Fruit fly (Drosophila melanogaster) whole organism, embryonic: ENCODE results near the gene CG32816.
A peak's percentile ranks its signal among the peaks of the same experiment; 100 is the strongest.

Experiments used
- Atf6 ChIP-seq: fragments of 200-800 bp; sonication (Bioruptor generic); IDR thresholded peaks from 2 replicates; pipeline ENCODE4 v1.3.6; 2022; ENCODE audit warnings: missing biosample characterization, missing genetic modification characterization
- B-H1 ChIP-seq: fragments of 200-800 bp; sonication (Bioruptor generic); IDR thresholded peaks from 3 replicates; pipeline ENCODE4 v1.3.6; 2022; ENCODE audit warnings: missing biosample characterization, missing genetic modification characterization
- CG10565 ChIP-seq: fragments of 200-800 bp; sonication (Bioruptor generic); optimal IDR thresholded peaks from 3 replicates; lab custom pipeline; 2016; ENCODE audit warnings: missing biosample characterization, mild to moderate bottlenecking, missing genetic modification characterization
- CG10959 ChIP-seq: fragments of 200-800 bp; sonication (Bioruptor generic); IDR thresholded peaks from 2 replicates; pipeline ENCODE4 v1.3.6; 2022; ENCODE audit warnings: missing biosample characterization, missing genetic modification characterization
- CG11504 ChIP-seq: fragments of 200-800 bp; sonication (Bioruptor generic); optimal IDR thresholded peaks from 3 replicates; lab custom pipeline; 2019; ENCODE audit warnings: missing biosample characterization, mild to moderate bottlenecking, missing genetic modification characterization, moderate library complexity
- CG12659 ChIP-seq: fragments of 200-800 bp; sonication (Bioruptor generic); optimal IDR thresholded peaks from 3 replicates; lab custom pipeline; 2017; ENCODE audit warnings: mild to moderate bottlenecking, missing biosample characterization, missing genetic modification reagents, missing genetic modification characterization
- CG1602 ChIP-seq: fragments of 200-800 bp; sonication (Bioruptor generic); optimal IDR thresholded peaks from 3 replicates; lab custom pipeline; 2016; ENCODE audit warnings: missing biosample characterization, missing genetic modification characterization
- CG17568 ChIP-seq: fragments of 200-800 bp; sonication (Bioruptor generic); optimal IDR thresholded peaks from 2 replicates; lab custom pipeline; 2018; ENCODE audit warnings: missing biosample characterization, mild to moderate bottlenecking, missing genetic modification characterization, moderate library complexity
- CG17912 ChIP-seq: fragments of 200-800 bp; sonication (Bioruptor generic); optimal IDR thresholded peaks from 2 replicates; lab custom pipeline; 2018; ENCODE audit warnings: missing biosample characterization, mild to moderate bottlenecking, missing genetic modification characterization
- CG18599 ChIP-seq: fragments of 200-800 bp; sonication (Bioruptor generic); optimal IDR thresholded peaks from 3 replicates; lab custom pipeline; 2017; ENCODE audit warnings: missing biosample characterization, missing genetic modification characterization, mild to moderate bottlenecking, moderate library complexity, missing genetic modification reagents
- CG3281 ChIP-seq: fragments of 200-800 bp; sonication (Bioruptor generic); optimal IDR thresholded peaks from 3 replicates; lab custom pipeline; 2017; ENCODE audit warnings: missing biosample characterization, mild to moderate bottlenecking, missing genetic modification characterization
- CG3838 ChIP-seq: fragments of 200-800 bp; sonication (Bioruptor generic); optimal IDR thresholded peaks from 3 replicates; lab custom pipeline; 2016; ENCODE audit warnings: missing biosample characterization, missing genetic modification characterization
- CG42726 ChIP-seq: fragments of 200-800 bp; sonication (Bioruptor generic); IDR thresholded peaks from 2 replicates; pipeline ENCODE4 v1.3.6; 2022; ENCODE audit warnings: missing biosample characterization, missing genetic modification characterization; ENCODE audit not compliant: partially characterized antibody
- CG4404 ChIP-seq: fragments of 200-800 bp; sonication (Bioruptor generic); IDR thresholded peaks from 2 replicates; pipeline ENCODE4 v1.3.6; 2022; ENCODE audit warnings: missing biosample characterization, missing genetic modification characterization
- CG7357 ChIP-seq: fragments of 200-800 bp; sonication (Bioruptor generic); IDR thresholded peaks from 3 replicates; pipeline ENCODE4 v1.3.6; 2022; ENCODE audit warnings: missing biosample characterization, missing genetic modification characterization
- CG9215 ChIP-seq: fragments of 200-800 bp; sonication (Bioruptor generic); IDR thresholded peaks from 2 replicates; pipeline ENCODE4 v1.3.6; 2022; ENCODE audit warnings: missing biosample characterization, missing genetic modification characterization
- CG9932 ChIP-seq: fragments of 200-800 bp; sonication (Bioruptor generic); IDR thresholded peaks from 2 replicates; pipeline ENCODE4 v1.3.6; 2022; ENCODE audit warnings: missing biosample characterization, missing genetic modification characterization
- CTCF ChIP-seq: fragments of 200-800 bp; sonication (Bioruptor generic); optimal IDR thresholded peaks from 2 replicates; lab custom pipeline; 2017; ENCODE audit warnings: missing biosample characterization, mild to moderate bottlenecking, missing genetic modification characterization, moderate library complexity
- CoRest ChIP-seq: fragments of 200-800 bp; sonication (Bioruptor generic); optimal IDR thresholded peaks from 3 replicates; lab custom pipeline; 2018; ENCODE audit warnings: missing biosample characterization, mild to moderate bottlenecking, missing genetic modification characterization, moderate library complexity
- Dll ChIP-seq: fragments of 200-800 bp; sonication (Bioruptor generic); IDR thresholded peaks from 4 replicates; pipeline ENCODE4 v1.3.6; 2022; ENCODE audit warnings: missing biosample characterization, missing genetic modification characterization; ENCODE audit not compliant: partially characterized antibody
- Ets65A ChIP-seq: fragments of 200-800 bp; sonication (Bioruptor generic); peaks from one replicate; lab custom pipeline; 2016; ENCODE audit warnings: missing biosample characterization, missing genetic modification characterization
- Hey ChIP-seq: fragments of 200-800 bp; sonication (Bioruptor generic); optimal IDR thresholded peaks from 3 replicates; lab custom pipeline; 2018; ENCODE audit warnings: missing biosample characterization, mild to moderate bottlenecking, missing genetic modification characterization
- Oaz ChIP-seq: fragments of 200-800 bp; sonication (Bioruptor generic); IDR thresholded peaks from 2 replicates; pipeline ENCODE4 v1.3.6; 2022; ENCODE audit warnings: missing biosample characterization, missing genetic modification characterization
- Poxn ChIP-seq: fragments of 200-800 bp; sonication (Bioruptor generic); IDR thresholded peaks from 2 replicates; pipeline ENCODE4 v1.3.6; 2022; ENCODE audit warnings: missing biosample characterization, missing genetic modification characterization
- Spps ChIP-seq: fragments of 200-800 bp; sonication (Bioruptor generic); optimal IDR thresholded peaks from 2 replicates; lab custom pipeline; 2018; ENCODE audit warnings: missing biosample characterization, mild to moderate bottlenecking, missing genetic modification characterization
- ab ChIP-seq: fragments of 200-800 bp; sonication (Bioruptor generic); optimal IDR thresholded peaks from 2 replicates; lab custom pipeline; 2016; ENCODE audit warnings: missing biosample characterization, missing genetic modification characterization
- abd-A ChIP-seq: fragments of 200-800 bp; sonication (Bioruptor generic); optimal IDR thresholded peaks from 3 replicates; lab custom pipeline; 2019; ENCODE audit warnings: missing biosample characterization, mild to moderate bottlenecking, missing genetic modification characterization, moderate library complexity
- ac ChIP-seq: fragments of 200-800 bp; sonication (Bioruptor generic); optimal IDR thresholded peaks from 3 replicates; lab custom pipeline; 2017; ENCODE audit warnings: missing biosample characterization, mild to moderate bottlenecking, missing genetic modification characterization
- bcd ChIP-seq: fragments of 200-800 bp; sonication (Bioruptor generic); optimal IDR thresholded peaks from 2 replicates; lab custom pipeline; 2017; ENCODE audit warnings: missing biosample characterization, mild to moderate bottlenecking, missing genetic modification characterization
- btn ChIP-seq: fragments of 200-800 bp; sonication (Bioruptor generic); optimal IDR thresholded peaks from 2 replicates; lab custom pipeline; 2016; ENCODE audit warnings: missing biosample characterization, missing genetic modification characterization
- croc ChIP-seq: fragments of 200-800 bp; sonication (Bioruptor generic); conservative IDR thresholded peaks from 3 replicates; pipeline ENCODE4 v1.3.6; 2022; ENCODE audit warnings: missing biosample characterization, missing genetic modification characterization
- cwo ChIP-seq: fragments of 200-800 bp; sonication (Bioruptor generic); optimal IDR thresholded peaks from 3 replicates; lab custom pipeline; 2017; ENCODE audit warnings: missing biosample characterization, missing genetic modification characterization, mild to moderate bottlenecking, moderate library complexity, missing genetic modification reagents
- danr ChIP-seq: fragments of 200-800 bp; sonication (Bioruptor generic); IDR thresholded peaks from 2 replicates; pipeline ENCODE4 v1.3.6; 2022; ENCODE audit warnings: missing biosample characterization, missing genetic modification characterization
- dati ChIP-seq: fragments of 200-800 bp; sonication (Bioruptor generic); IDR thresholded peaks from 2 replicates; pipeline ENCODE4 v1.3.6; 2022; ENCODE audit warnings: missing biosample characterization, missing genetic modification characterization
- disco-r ChIP-seq: fragments of 200-800 bp; sonication (Bioruptor generic); optimal IDR thresholded peaks from 2 replicates; lab custom pipeline; 2016; ENCODE audit warnings: missing biosample characterization, missing genetic modification characterization
- fd102C ChIP-seq: fragments of 200-800 bp; sonication (Bioruptor generic); optimal IDR thresholded peaks from 2 replicates; lab custom pipeline; 2018; ENCODE audit warnings: missing biosample characterization, mild to moderate bottlenecking, missing genetic modification characterization, moderate library complexity
- fd96Cb ChIP-seq: fragments of 200-800 bp; sonication (Bioruptor generic); optimal IDR thresholded peaks from 2 replicates; lab custom pipeline; 2018; ENCODE audit warnings: missing biosample characterization, mild to moderate bottlenecking, missing genetic modification characterization, moderate library complexity
- gem ChIP-seq: fragments of 200-800 bp; sonication (Bioruptor generic); optimal IDR thresholded peaks from 2 replicates; lab custom pipeline; 2019; ENCODE audit warnings: missing biosample characterization, mild to moderate bottlenecking, missing genetic modification characterization, moderate library complexity
- h ChIP-seq: fragments of >200 bp; optimal IDR thresholded peaks from 2 replicates; lab custom pipeline; 2017
- ind ChIP-seq: fragments of 200-800 bp; sonication (Bioruptor generic); optimal IDR thresholded peaks from 3 replicates; lab custom pipeline; 2016; ENCODE audit warnings: missing biosample characterization, missing genetic modification characterization
- onecut ChIP-seq: fragments of 200-800 bp; sonication (Bioruptor generic); IDR thresholded peaks from 2 replicates; pipeline ENCODE4 v1.3.6; 2022; ENCODE audit warnings: missing biosample characterization, missing genetic modification characterization
- pfk ChIP-seq: fragments of 200-800 bp; sonication (Bioruptor generic); optimal IDR thresholded peaks from 2 replicates; lab custom pipeline; 2018; ENCODE audit warnings: missing biosample characterization, mild to moderate bottlenecking, missing genetic modification characterization, moderate library complexity
- sim ChIP-seq: fragments of 200-800 bp; sonication (Bioruptor generic); IDR thresholded peaks from 2 replicates; pipeline ENCODE4 v1.3.6; 2022; ENCODE audit warnings: missing biosample characterization, missing genetic modification characterization
- sima ChIP-seq: fragments of 200-800 bp; sonication (Bioruptor generic); optimal IDR thresholded peaks from 2 replicates; lab custom pipeline; 2016; ENCODE audit warnings: missing biosample characterization, missing genetic modification characterization
- sisA ChIP-seq: fragments of 200-800 bp; sonication (Bioruptor generic); IDR thresholded peaks from 2 replicates; pipeline ENCODE4 v1.3.6; 2022; ENCODE audit warnings: missing biosample characterization, missing genetic modification characterization
- sqz ChIP-seq: fragments of 200-800 bp; sonication (Bioruptor generic); optimal IDR thresholded peaks from 3 replicates; lab custom pipeline; 2018; ENCODE audit warnings: missing biosample characterization, mild to moderate bottlenecking, missing genetic modification characterization
- tap ChIP-seq: fragments of 200-800 bp; optimal IDR thresholded peaks from 3 replicates; lab custom pipeline; 2019; ENCODE audit warnings: missing biosample characterization, mild to moderate bottlenecking, missing genetic modification characterization, moderate library complexity
- tin ChIP-seq: fragments of 200-800 bp; sonication (Bioruptor generic); optimal IDR thresholded peaks from 3 replicates; lab custom pipeline; 2016; ENCODE audit warnings: missing biosample characterization, missing genetic modification characterization
- twi ChIP-seq: fragments of 200-800 bp; optimal IDR thresholded peaks from 2 replicates; lab custom pipeline; 2019; ENCODE audit warnings: missing biosample characterization, mild to moderate bottlenecking, missing genetic modification characterization, moderate library complexity
- tx ChIP-seq: fragments of 200-800 bp; sonication (Bioruptor generic); optimal IDR thresholded peaks from 2 replicates; lab custom pipeline; 2016; ENCODE audit warnings: missing biosample characterization, missing genetic modification characterization
- zfh2 ChIP-seq: fragments of 200-800 bp; sonication (Bioruptor generic); optimal IDR thresholded peaks from 2 replicates; lab custom pipeline; 2016; ENCODE audit warnings: missing biosample characterization, missing genetic modification characterization

The CG32816 gene

dm6 chrX:493445-494190, 23.1 kb upstream of the CG32816 start, which contains the start of gene CG17896 (continued):
- TF ChIP-seq gem (peak; percentile 98), fd96Cb (tag; lab: Kevin White, UChicago) (peak; percentile 95), CG12659 (GFP tag; lab: Kevin White, UChicago) (peak; percentile 98), dati (GFP tag; lab: Robert Waterston, UW) (peak; percentile 90), danr (peak; percentile 97), tap (tag; lab: Kevin White, UChicago) (peak; percentile 91), ac (GFP tag; lab: Kevin White, UChicago) (peak; percentile 47), CG4404 (GFP tag; lab: Robert Waterston, UW) (peak; percentile 95), Atf6 (GFP tag; lab: Robert Waterston, UW) (peak; percentile 99), onecut (GFP tag; lab: Robert Waterston, UW) (peak; percentile 92), Poxn (GFP tag; lab: Robert Waterston, UW) (peak; percentile 98), disco-r (GFP tag; lab: Kevin White, UChicago) (peak; percentile 97), sqz (GFP tag; lab: Kevin White, UChicago) (peak; percentile 76), fd102C (GFP tag; lab: Kevin White, UChicago) (no peak), CG10959 (peak; percentile 91), twi (peak; percentile 89), CG11504 (tag; lab: Kevin White, UChicago) (peak; percentile 96), CG9215 (GFP tag; lab: Robert Waterston, UW) (peak; percentile 98), croc (GFP tag; lab: Robert Waterston, UW) (peak; percentile 91), CG7357 (peak; percentile 95), CG10565 (GFP tag; lab: Kevin White, UChicago) (peak; percentile 81), Dll (GFP tag; lab: Robert Waterston, UW) (no peak), CoRest (tag; lab: Kevin White, UChicago) (peak; percentile 98), CG9932 (GFP tag; lab: Robert Waterston, UW) (peak; percentile 100), cwo (GFP tag; lab: Kevin White, UChicago) (peak; percentile 96), tx (GFP tag; lab: Kevin White, UChicago) (peak; percentile 98), CTCF (GFP tag; lab: Kevin White, UChicago) (peak; percentile 43), ind (GFP tag; lab: Kevin White, UChicago) (peak; percentile 99), CG17912 (GFP tag; lab: Kevin White, UChicago) (peak; percentile 50), B-H1 (GFP tag; lab: Robert Waterston, UW) (peak; percentile 97), h (lab: Kevin White, UChicago) (no peak), sisA (GFP tag; lab: Robert Waterston, UW) (peak; percentile 98), Hey (tag; lab: Kevin White, UChicago) (peak; percentile 91), bcd (GFP tag; lab: Kevin White, UChicago) (peak; percentile 98), CG3838 (GFP tag; lab: Kevin White, UChicago) (peak; percentile 95), CG18599 (GFP tag; lab: Kevin White, UChicago) (peak; percentile 99), zfh2 (GFP tag; lab: Kevin White, UChicago) (peak; percentile 99), tin (GFP tag; lab: Kevin White, UChicago) (peak; percentile 96), pfk (GFP tag; lab: Kevin White, UChicago) (peak; percentile 2), CG3281 (GFP tag; lab: Kevin White, UChicago) (peak; percentile 98), CG1602 (GFP tag; lab: Kevin White, UChicago) (peak; percentile 96), ab (peak; percentile 96), CG17568 (GFP tag; lab: Kevin White, UChicago) (no peak), CG42726 (GFP tag; lab: Robert Waterston, UW) (no peak), Spps (peak; percentile 74), Ets65A (GFP tag; lab: Kevin White, UChicago) (peak; percentile 100), btn (GFP tag; lab: Kevin White, UChicago) (peak; percentile 92), sima (GFP tag; lab: Kevin White, UChicago) (peak; percentile 95), sim (peak; percentile 82), abd-A (tag; lab: Kevin White, UChicago) (peak; percentile 73), Oaz (GFP tag; lab: Robert Waterston, UW) (peak; percentile 96)
